Worm (Caenorhabditis elegans): ENCODE data around the gene ptr-24.

The ptr-24 gene

DNA sequence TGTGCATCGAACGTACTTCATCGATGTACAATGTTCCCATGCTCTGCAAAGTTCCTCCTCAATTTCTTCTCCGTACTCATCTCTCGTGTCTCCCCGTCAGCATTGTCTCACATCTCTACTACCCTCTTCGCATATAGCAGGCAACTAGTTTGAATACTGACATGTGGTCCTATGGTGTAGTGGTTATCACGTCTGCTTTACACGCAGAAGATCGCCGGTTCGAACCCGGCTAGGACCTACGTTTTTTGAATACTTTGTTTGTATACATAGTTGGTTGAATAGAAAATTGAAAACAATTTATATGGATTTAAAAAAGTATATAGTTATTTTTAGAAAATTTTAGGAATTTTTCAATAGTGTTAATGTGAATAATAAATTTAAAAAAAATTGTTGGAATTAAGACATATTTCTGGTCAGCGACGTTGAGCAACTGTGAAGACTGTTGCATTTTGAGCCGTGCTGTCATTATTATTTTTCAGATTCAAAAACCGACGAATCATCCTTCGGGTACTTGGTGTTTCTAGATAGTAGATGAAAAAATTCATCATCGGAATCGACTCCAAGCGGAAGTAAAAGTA, 30.9 kb upstream of the ptr-24 start:
- peak; percentile 82 for TF ChIP-seq hlh-13 (GFP tag; optimal IDR thresholded peaks at IDR 0.05)
- no peak for TF ChIP-seq mec-3 (tag; optimal IDR thresholded peaks at IDR 0.05; ENCODE audit: borderline replicate concordance)
- TF ChIP-seq C08G9.2 (tag; optimal IDR thresholded peaks at IDR 0.05): peak; percentile 71
- no peak for TF ChIP-seq pha-4 (tag; optimal IDR thresholded peaks at IDR 0.05)
- peak; percentile 80 for TF ChIP-seq rnt-1 (tag; optimal IDR thresholded peaks at IDR 0.05)
- TF ChIP-seq ceh-24 (tag; optimal IDR thresholded peaks at IDR 0.05): peak; percentile 83
- TF ChIP-seq npax-4 (tag; optimal IDR thresholded peaks at IDR 0.05): peak; percentile 91
- TF ChIP-seq eyg-1 (tag; optimal IDR thresholded peaks at IDR 0.05): peak; percentile 86
- TF ChIP-seq K09A11.1 (tag; optimal IDR thresholded peaks at IDR 0.05; ENCODE audit: insufficient read depth): peak; percentile 83
- TF ChIP-seq ceh-22 (tag; optimal IDR thresholded peaks at IDR 0.05): no peak
- TF ChIP-seq ama-1 (optimal IDR thresholded peaks at IDR 0.05): no peak
- TF ChIP-seq zip-5 (tag; optimal IDR thresholded peaks at IDR 0.05): peak; percentile 67
- TF ChIP-seq sox-2 (GFP tag; IDR thresholded peaks at IDR 0.05): peak; percentile 92
- peak; percentile 78 for TF ChIP-seq ceh-14 (tag; optimal IDR thresholded peaks at IDR 0.05)
- peak; percentile 80 for TF ChIP-seq ceh-48 (tag; optimal IDR thresholded peaks at IDR 0.05)
- TF ChIP-seq che-1 (tag; optimal IDR thresholded peaks at IDR 0.05): peak; percentile 91
- TF ChIP-seq fkh-6 (tag; optimal IDR thresholded peaks at IDR 0.05): peak; percentile 89
- TF ChIP-seq sdc-2 (tag; optimal IDR thresholded peaks at IDR 0.05): peak; percentile 91
- TF ChIP-seq hlh-15 (tag; optimal IDR thresholded peaks at IDR 0.05): peak; percentile 87
- peak; percentile 94 for TF ChIP-seq gmeb-2 (tag; optimal IDR thresholded peaks at IDR 0.05)
- peak; percentile 83 for TF ChIP-seq ceh-2 (tag; optimal IDR thresholded peaks at IDR 0.05)
- TF ChIP-seq ceh-9 (tag; optimal IDR thresholded peaks at IDR 0.05): peak; percentile 77
- peak; percentile 54 for TF ChIP-seq ceh-30 (tag; optimal IDR thresholded peaks at IDR 0.05)
- TF ChIP-seq Y22D7AL.16 (tag; optimal IDR thresholded peaks at IDR 0.05): peak; percentile 90
- peak; percentile 91 for TF ChIP-seq unc-3 (GFP tag; conservative IDR thresholded peaks at IDR 0.05)
- TF ChIP-seq unc-3 (tag; optimal IDR thresholded peaks at IDR 0.05): peak; percentile 92
- peak; percentile 91 for TF ChIP-seq ceh-34 (tag; optimal IDR thresholded peaks at IDR 0.05)
- TF ChIP-seq tbx-7 (tag; optimal IDR thresholded peaks at IDR 0.05): peak; percentile 29
- peak; percentile 80 for TF ChIP-seq nfya-1 (tag; optimal IDR thresholded peaks at IDR 0.05)
- peak; percentile 72 for TF ChIP-seq F13H6.1 (tag; optimal IDR thresholded peaks at IDR 0.05)
- peak; percentile 89 for TF ChIP-seq syd-9 (tag; optimal IDR thresholded peaks at IDR 0.05)
- TF ChIP-seq ceh-18 (tag; optimal IDR thresholded peaks at IDR 0.05): peak; percentile 78
- TF ChIP-seq tbx-2 (tag; optimal IDR thresholded peaks at IDR 0.05): peak; percentile 85
- peak; percentile 64 for TF ChIP-seq lim-6 (tag; optimal IDR thresholded peaks at IDR 0.05)
- peak; percentile 91 for TF ChIP-seq unc-86 (tag; optimal IDR thresholded peaks at IDR 0.05)
- no peak for TF ChIP-seq pax-1 (tag; optimal IDR thresholded peaks at IDR 0.05)
- TF ChIP-seq hlh-30 (tag; optimal IDR thresholded peaks at IDR 0.05; ENCODE audit: insufficient read depth): peak; percentile 71
- TF ChIP-seq nhr-11 (tag; optimal IDR thresholded peaks at IDR 0.05): no peak
- peak; percentile 93 for TF ChIP-seq hlh-8 (tag; optimal IDR thresholded peaks at IDR 0.05)
- peak; percentile 94 for TF ChIP-seq elt-2 (tag; optimal IDR thresholded peaks at IDR 0.05)
- TF ChIP-seq dmd-4 (tag; optimal IDR thresholded peaks at IDR 0.05; ENCODE audit: borderline replicate concordance): peak; percentile 89
- TF ChIP-seq odd-2 (tag; optimal IDR thresholded peaks at IDR 0.05): peak; percentile 69
- TF ChIP-seq madf-2 (tag; optimal IDR thresholded peaks at IDR 0.05): peak; percentile 89
- peak; percentile 83 for TF ChIP-seq fkh-10 (GFP tag; optimal IDR thresholded peaks at IDR 0.05)
- peak; percentile 66 for TF ChIP-seq pros-1 (tag; optimal IDR thresholded peaks at IDR 0.05)
- peak; percentile 89 for TF ChIP-seq hlh-6 (tag; optimal IDR thresholded peaks at IDR 0.05)
- TF ChIP-seq sox-4 (tag; optimal IDR thresholded peaks at IDR 0.05): peak; percentile 89
- peak; percentile 89 for TF ChIP-seq ceh-45 (GFP tag; IDR thresholded peaks at IDR 0.05)
- peak; percentile 86 for TF ChIP-seq ahr-1 (tag; optimal IDR thresholded peaks at IDR 0.05)
- peak; percentile 88 for TF ChIP-seq ztf-16 (tag; optimal IDR thresholded peaks at IDR 0.05)
- peak; percentile 94 for TF ChIP-seq ceh-6 (GFP tag; optimal IDR thresholded peaks at IDR 0.05)
- peak; percentile 83 for TF ChIP-seq ref-2 (tag; optimal IDR thresholded peaks at IDR 0.05)
- TF ChIP-seq ttx-3 (tag; optimal IDR thresholded peaks at IDR 0.05): peak; percentile 91
